Worm (Caenorhabditis elegans) whole organism, early embryonic: ENCODE data around the gene flp-25.

Experiments
- B0310.2 ChIP-seq: sonication (generic microtip); optimal IDR thresholded peaks from 2 replicates; lab custom pipeline; 2016; ENCODE audit warnings: mild to moderate bottlenecking, missing genetic modification characterization, missing compliant biosample characterization
- F13C5.2 ChIP-seq: sonication (generic microtip); optimal IDR thresholded peaks from 2 replicates; lab custom pipeline; 2017; ENCODE audit warnings: mild to moderate bottlenecking, missing genetic modification characterization, inconsistent platforms, missing compliant biosample characterization
- ama-1 ChIP-seq: fragments of 150-350 bp; optimal IDR thresholded peaks from 2 replicates; lab custom pipeline; 2014
- ceh-13 ChIP-seq: fragments of 200-800 bp; sonication (Bioruptor generic); optimal IDR thresholded peaks from 2 replicates; lab custom pipeline; 2018; ENCODE audit warnings: mild to moderate bottlenecking, missing genetic modification characterization, missing compliant biosample characterization
- ceh-36 ChIP-seq: sonication (generic microtip); optimal IDR thresholded peaks from 2 replicates; lab custom pipeline; 2016; ENCODE audit warnings: missing genetic modification characterization, inconsistent platforms, missing compliant biosample characterization
- ets-7 ChIP-seq: sonication (generic microtip); optimal IDR thresholded peaks from 2 replicates; lab custom pipeline; 2016; ENCODE audit warnings: missing genotype, missing genetic modification characterization, missing compliant biosample characterization
- flt-1 ChIP-seq: fragments of 200-800 bp; sonication (Bioruptor generic); IDR thresholded peaks from 2 replicates; pipeline ENCODE4 v1.3.6; 2022; ENCODE audit warnings: missing genetic modification characterization, missing compliant biosample characterization
- hmbx-1 ChIP-seq: sonication (generic microtip); optimal IDR thresholded peaks from 2 replicates; lab custom pipeline; 2016; ENCODE audit warnings: mild to moderate bottlenecking, missing genetic modification characterization, missing compliant biosample characterization
- hnd-1 ChIP-seq: sonication (generic microtip); optimal IDR thresholded peaks from 2 replicates; lab custom pipeline; 2016; ENCODE audit warnings: missing genetic modification characterization, missing compliant biosample characterization
- pes-1 ChIP-seq: fragments of 200-800 bp; sonication (Bioruptor generic); IDR thresholded peaks from 2 replicates; pipeline ENCODE4 v1.3.6; 2022; ENCODE audit warnings: missing genetic modification reagents, missing genetic modification characterization, missing compliant biosample characterization
- tbx-37 ChIP-seq: fragments of 200-800 bp; sonication (Bioruptor generic); conservative IDR thresholded peaks from 2 replicates; pipeline ENCODE4 v1.3.6; 2022; ENCODE audit warnings: missing genetic modification reagents, missing genetic modification characterization, missing compliant biosample characterization
- tra-4 ChIP-seq: sonication (generic microtip); optimal IDR thresholded peaks from 2 replicates; lab custom pipeline; 2017; ENCODE audit warnings: missing genetic modification characterization, missing compliant biosample characterization

DNA sequence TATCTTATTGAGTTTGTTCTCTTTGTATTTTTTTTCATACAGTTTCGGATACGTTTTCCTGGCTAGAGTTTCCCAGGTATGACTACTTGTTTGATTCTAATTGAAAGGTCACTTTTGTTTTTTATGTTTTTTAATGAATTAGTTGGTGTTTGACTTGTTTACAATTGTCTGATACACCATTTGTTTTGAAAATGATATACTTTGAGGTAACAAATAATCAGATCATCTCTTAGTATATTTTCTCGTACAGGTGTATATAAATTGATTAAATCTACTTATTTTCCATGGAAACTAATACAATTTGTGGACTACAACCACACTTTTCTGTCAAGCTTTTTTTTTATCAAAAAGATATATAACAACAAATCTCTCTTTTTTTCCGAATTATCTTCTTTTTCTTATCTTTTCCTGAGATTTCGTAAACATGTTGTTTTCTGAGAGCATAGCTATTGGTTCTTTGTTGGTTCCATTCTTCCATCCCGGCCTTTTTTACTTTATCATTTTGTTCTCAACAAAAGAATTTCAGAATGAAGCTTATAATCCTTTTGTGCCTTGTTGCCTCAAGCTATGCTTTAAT is 31.4 kb upstream of the flp-25 start, which contains the start of gene ttr-5:
- no peak for TF ChIP-seq ets-7
- no peak for TF ChIP-seq ceh-36 (tag; lab: Kevin White, UChicago)
- TF ChIP-seq hnd-1 (tag; lab: Kevin White, UChicago), result no peak
- no peak for TF ChIP-seq flt-1 (GFP tag; lab: Robert Waterston, UW)
- TF ChIP-seq hmbx-1, result no peak
- no peak for TF ChIP-seq ama-1
- TF ChIP-seq F13C5.2 (tag; lab: Kevin White, UChicago), result no peak
- no peak for TF ChIP-seq pes-1 (GFP tag; lab: Robert Waterston, UW)
- TF ChIP-seq tra-4 (tag; lab: Kevin White, UChicago), result no peak
- TF ChIP-seq tbx-37, result no peak
- no peak for TF ChIP-seq B0310.2
- no peak for TF ChIP-seq ceh-13 (GFP tag; lab: Kevin White, UChicago)
